Worm (Caenorhabditis elegans) whole organism, late embryonic: ENCODE measurements around the gene T13F3.4.

Experiments used
- C08G9.2 ChIP-seq: sonication (generic microtip); optimal IDR thresholded peaks from 2 replicates; lab custom pipeline; 2016; ENCODE audit warnings: mild to moderate bottlenecking, missing genetic modification characterization, moderate library complexity, missing compliant biosample characterization
- K02D7.2 ChIP-seq: sonication (generic microtip); optimal IDR thresholded peaks from 2 replicates; lab custom pipeline; 2017; ENCODE audit warnings: mild to moderate bottlenecking, missing genetic modification characterization, missing compliant biosample characterization
- T23F11.4 ChIP-seq: fragments of 200-800 bp; sonication (Bioruptor generic); optimal IDR thresholded peaks from 2 replicates; lab custom pipeline; 2018; ENCODE audit warnings: mild to moderate bottlenecking, missing genetic modification characterization, missing compliant biosample characterization
- ahr-1 ChIP-seq: sonication (generic microtip); optimal IDR thresholded peaks from 2 replicates; lab custom pipeline; 2016; ENCODE audit warnings: missing genetic modification characterization, missing compliant biosample characterization
- ama-1 ChIP-seq: fragments of 150-350 bp; optimal IDR thresholded peaks from 2 replicates; lab custom pipeline; 2014
- ceh-14 ChIP-seq: sonication (generic microtip); optimal IDR thresholded peaks from 2 replicates; lab custom pipeline; 2016; ENCODE audit warnings: missing genotype, missing genetic modification characterization, missing compliant biosample characterization
- ceh-19 ChIP-seq: fragments of 200-800 bp; sonication (Bioruptor generic); optimal IDR thresholded peaks from 2 replicates; lab custom pipeline; 2018; ENCODE audit warnings: mild to moderate bottlenecking, missing genetic modification characterization, missing compliant biosample characterization
- ceh-2 ChIP-seq: sonication (generic microtip); optimal IDR thresholded peaks from 2 replicates; lab custom pipeline; 2016; ENCODE audit warnings: missing genotype, missing genetic modification characterization, missing compliant biosample characterization
- ceh-30 ChIP-seq: fragments of 150-350 bp; optimal IDR thresholded peaks from 2 replicates; lab custom pipeline; 2014; ENCODE audit warnings: missing biosample characterization, missing genetic modification characterization
- ceh-45 ChIP-seq: fragments of 200-800 bp; sonication (Bioruptor generic); IDR thresholded peaks from 2 replicates; pipeline ENCODE4 v1.3.6; 2022; ENCODE audit warnings: missing genetic modification reagents, missing genetic modification characterization, missing compliant biosample characterization
- che-1 ChIP-seq: sonication (generic microtip); optimal IDR thresholded peaks from 2 replicates; lab custom pipeline; 2016; ENCODE audit warnings: mild to moderate bottlenecking, missing genetic modification characterization, missing compliant biosample characterization
- dmd-4 ChIP-seq: sonication (generic microtip); optimal IDR thresholded peaks from 2 replicates; lab custom pipeline; 2016; ENCODE audit warnings: borderline replicate concordance, missing genetic modification characterization, missing compliant biosample characterization
- dve-1 ChIP-seq: sonication (generic microtip); optimal IDR thresholded peaks from 2 replicates; lab custom pipeline; 2017; ENCODE audit warnings: antibody characterized with exemption, mild to moderate bottlenecking, missing genetic modification characterization, missing compliant biosample characterization
- ets-4 ChIP-seq: sonication (generic microtip); optimal IDR thresholded peaks from 2 replicates; lab custom pipeline; 2016; ENCODE audit warnings: missing genetic modification characterization, missing compliant biosample characterization
- eyg-1 ChIP-seq: sonication (generic microtip); optimal IDR thresholded peaks from 2 replicates; lab custom pipeline; 2016; ENCODE audit warnings: missing genotype, missing genetic modification characterization, missing compliant biosample characterization
- fax-1 ChIP-seq: sonication (generic microtip); optimal IDR thresholded peaks from 2 replicates; lab custom pipeline; 2016; ENCODE audit warnings: missing genotype, missing genetic modification characterization, missing compliant biosample characterization
- hlh-15 ChIP-seq: sonication (generic microtip); optimal IDR thresholded peaks from 2 replicates; lab custom pipeline; 2016; ENCODE audit warnings: missing genetic modification characterization, missing compliant biosample characterization
- hlh-30 ChIP-seq: sonication (generic microtip); optimal IDR thresholded peaks from 2 replicates; lab custom pipeline; 2017; ENCODE audit warnings: antibody characterized with exemption, missing genetic modification characterization, missing compliant biosample characterization; ENCODE audit not compliant: insufficient read depth
- lim-6 ChIP-seq: sonication (generic microtip); optimal IDR thresholded peaks from 2 replicates; lab custom pipeline; 2016; ENCODE audit warnings: missing genetic modification characterization, missing compliant biosample characterization
- lin-11 ChIP-seq: fragments of 200-800 bp; sonication (Bioruptor generic); optimal IDR thresholded peaks from 2 replicates; lab custom pipeline; 2018; ENCODE audit warnings: mild to moderate bottlenecking, missing genetic modification characterization, missing compliant biosample characterization
- nhr-11 ChIP-seq: fragments of 150-350 bp; optimal IDR thresholded peaks from 2 replicates; lab custom pipeline; 2014; ENCODE audit warnings: missing biosample characterization, missing genetic modification characterization
- nhr-232 ChIP-seq: sonication (generic microtip); optimal IDR thresholded peaks from 2 replicates; lab custom pipeline; 2016; ENCODE audit warnings: missing genetic modification characterization, missing compliant biosample characterization
- odd-2 ChIP-seq: sonication (generic microtip); optimal IDR thresholded peaks from 2 replicates; lab custom pipeline; 2017; ENCODE audit warnings: antibody characterized with exemption, mild to moderate bottlenecking, missing genetic modification characterization, missing compliant biosample characterization
- pag-3 ChIP-seq: sonication (generic microtip); optimal IDR thresholded peaks from 2 replicates; lab custom pipeline; 2016; ENCODE audit warnings: missing compliant biosample characterization, missing genetic modification characterization, borderline replicate concordance
- pax-1 ChIP-seq: fragments of 150-350 bp; optimal IDR thresholded peaks from 2 replicates; lab custom pipeline; 2014; ENCODE audit warnings: missing biosample characterization, missing genetic modification characterization
- pha-2 ChIP-seq: sonication (generic microtip); optimal IDR thresholded peaks from 2 replicates; lab custom pipeline; 2017; ENCODE audit warnings: mild to moderate bottlenecking, missing genetic modification characterization, missing compliant biosample characterization
- pha-4 ChIP-seq: fragments of 150-350 bp; optimal IDR thresholded peaks from 2 replicates; lab custom pipeline; 2018; ENCODE audit warnings: missing biosample characterization, missing genetic modification reagents, missing genetic modification characterization
- ref-2 ChIP-seq: sonication (generic microtip); optimal IDR thresholded peaks from 2 replicates; lab custom pipeline; 2016; ENCODE audit warnings: missing genetic modification characterization, missing compliant biosample characterization
- sdc-2 ChIP-seq: sonication (generic microtip); optimal IDR thresholded peaks from 2 replicates; lab custom pipeline; 2016; ENCODE audit warnings: missing genotype, missing genetic modification characterization, missing compliant biosample characterization
- sox-2 ChIP-seq: fragments of 200-800 bp; sonication (Bioruptor generic); IDR thresholded peaks from 2 replicates; pipeline ENCODE4 v1.3.6; 2022; ENCODE audit warnings: missing genetic modification reagents, missing genetic modification characterization, missing compliant biosample characterization
- syd-9 ChIP-seq: sonication (generic microtip); optimal IDR thresholded peaks from 2 replicates; lab custom pipeline; 2016; ENCODE audit warnings: mild to moderate bottlenecking, missing genetic modification characterization, moderate library complexity, missing compliant biosample characterization
- unc-3 ChIP-seq, 2 experiments: fragments of 200-800 bp in 1 of 2; sonication (Bioruptor generic) in 1 of 2; sonication (generic microtip) in 1 of 2; conservative IDR thresholded peaks in 1 of 2; optimal IDR thresholded peaks in 1 of 2; 2 replicates each; pipeline versions ENCODE4 v1.3.6 to Lab custom; 2016 to 2022; ENCODE audit warnings: missing compliant biosample characterization in 2 of 2, missing genetic modification characterization in 2 of 2, missing genetic modification reagents in 1 of 2
- unc-86 ChIP-seq: sonication (generic microtip); optimal IDR thresholded peaks from 2 replicates; lab custom pipeline; 2016; ENCODE audit warnings: missing genetic modification characterization, missing compliant biosample characterization
- ztf-16 ChIP-seq: sonication (generic microtip); optimal IDR thresholded peaks from 2 replicates; lab custom pipeline; 2017; ENCODE audit warnings: missing genetic modification characterization, missing compliant biosample characterization

Gene T13F3.4

ce11 chrV:16269556-16269955, 3.1 kb upstream of the T13F3.4 start, which contains the start of the genes fbxa-2 and T13F3.8:
fbxa-2 (minus strand) TSS chrV:16269656.
T13F3.8 (plus strand) TSS chrV:16269800.
- TF ChIP-seq ref-2 (tag; lab: Kevin White, UChicago) (no peak), pha-4 (no peak), syd-9 (no peak), ceh-14 (tag; lab: Kevin White, UChicago) (no peak), ama-1 (lab: Kevin White, UChicago) (no peak), ztf-16 (tag; lab: Kevin White, UChicago) (no peak), pax-1 (tag; lab: Kevin White, UChicago) (no peak), nhr-232 (tag; lab: Kevin White, UChicago) (no peak), C08G9.2 (tag; lab: Kevin White, UChicago) (no peak), hlh-15 (tag; lab: Kevin White, UChicago) (no peak), lin-11 (tag; lab: Kevin White, UChicago) (no peak), ceh-45 (GFP tag; lab: Robert Waterston, UW) (no peak), dmd-4 (tag; lab: Kevin White, UChicago) (no peak), T23F11.4 (GFP tag; lab: Kevin White, UChicago) (no peak), pha-2 (tag; lab: Kevin White, UChicago) (no peak), K02D7.2 (tag; lab: Kevin White, UChicago) (no peak), fax-1 (tag; lab: Kevin White, UChicago) (no peak), lim-6 (tag; lab: Kevin White, UChicago) (no peak), che-1 (tag; lab: Kevin White, UChicago) (no peak), unc-86 (tag; lab: Kevin White, UChicago) (no peak)

DNA sequence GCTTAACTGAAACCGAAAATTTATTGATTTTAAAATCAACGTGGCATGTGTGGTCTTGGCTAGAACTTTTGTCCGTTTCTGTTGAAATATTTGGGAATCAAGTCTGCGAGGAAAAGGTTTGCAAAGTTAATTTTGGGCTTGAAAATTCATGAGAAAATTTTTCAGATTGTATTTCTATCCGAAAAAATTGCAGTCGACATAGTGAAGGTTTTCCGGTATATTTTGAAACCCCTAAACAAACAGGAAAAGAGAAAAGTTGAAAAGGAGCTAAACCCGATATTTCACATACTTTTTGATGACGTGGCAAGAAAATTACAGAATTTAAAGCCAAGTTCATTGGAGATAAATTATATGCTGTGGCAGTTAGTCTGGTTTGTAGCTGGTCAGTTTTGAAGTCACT, 6.7 kb downstream of the T13F3.4 start, which contains the start of gene nhr-127:
Gene nhr-127 (plus strand): TSS at position 301 of the 400 bp plus-strand sequence.
- TF ChIP-seq ceh-45 (GFP tag; lab: Robert Waterston, UW) (no peak), ceh-14 (tag; lab: Kevin White, UChicago) (no peak), unc-86 (tag; lab: Kevin White, UChicago) (no peak), ahr-1 (tag; lab: Kevin White, UChicago) (no peak), sdc-2 (tag; lab: Kevin White, UChicago) (no peak), ceh-2 (tag; lab: Kevin White, UChicago) (no peak), hlh-30 (tag; lab: Kevin White, UChicago) (no peak), odd-2 (tag; lab: Kevin White, UChicago) (no peak), ets-4 (tag; lab: Kevin White, UChicago) (no peak)

ce11 chrV:16258142-16258541, 8.3 kb downstream of the T13F3.4 start, which contains the start of gene nhr-218:
nhr-218 (plus strand) TSS chrV:16258442.
- TF ChIP-seq K02D7.2 (tag; lab: Kevin White, UChicago) (no peak), sox-2 (GFP tag; lab: Robert Waterston, UW) (no peak), pag-3 (no peak), ceh-19 (GFP tag; lab: Kevin White, UChicago) (no peak), eyg-1 (tag; lab: Kevin White, UChicago) (no peak), nhr-11 (tag; lab: Kevin White, UChicago) (no peak)

- TF ChIP-seq dve-1 (tag; lab: Kevin White, UChicago) (no peak), unc-3 (GFP tag; conservative IDR thresholded peaks at IDR 0.05; lab: Robert Waterston, UW) (no peak), unc-3 (tag; optimal IDR thresholded peaks at IDR 0.05; lab: Kevin White, UChicago) (no peak), ceh-30 (tag; lab: Kevin White, UChicago) (no peak), ceh-14 (tag; lab: Kevin White, UChicago) (no peak)
- TF ChIP-seq, all 69 proteins: peak for 0
Observed at ce11 chrV:16256395-16256794, 10.0 kb downstream of the T13F3.4 start, which contains the start of gene bgnt-1.3. bgnt-1.3 (minus strand) TSS chrV:16256495.
